Fruit fly (Drosophila melanogaster): ENCODE measurements around the gene Nup133.

Nup133 gene

DNA sequence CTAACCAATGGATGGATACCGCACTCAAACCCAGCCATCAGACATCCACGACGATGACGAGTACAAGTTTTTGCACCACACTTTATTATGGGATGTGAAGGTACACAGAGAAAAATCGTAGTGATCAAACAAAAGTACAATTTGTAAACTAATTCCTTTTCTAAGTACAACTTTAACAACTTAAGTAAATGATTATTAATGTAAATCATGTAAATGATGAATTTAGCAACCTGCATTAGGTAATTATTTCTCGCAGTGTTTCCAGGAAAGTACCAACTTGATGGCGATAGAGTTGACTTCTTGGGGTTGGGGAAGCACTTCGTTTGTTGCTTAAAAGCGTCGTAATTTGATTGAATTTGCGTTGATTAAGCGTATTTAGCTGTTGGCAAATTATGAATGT is 27.3 kb upstream of the Nup133 start (continued):
- TF ChIP-seq CG7786 (GFP tag; optimal IDR thresholded peaks at IDR 0.05) (peak; percentile 60), scrt (GFP tag; optimal IDR thresholded peaks at IDR 0.05) (peak; percentile 51), luna (GFP tag; optimal IDR thresholded peaks at IDR 0.05) (no peak), lola (GFP tag; optimal IDR thresholded peaks at IDR 0.05) (no peak), odd (GFP tag; optimal IDR thresholded peaks at IDR 0.05) (peak; percentile 39), Bgb (GFP tag; IDR thresholded peaks at IDR 0.05; ENCODE audit: partially characterized antibody) (no peak), hb (GFP tag; IDR thresholded peaks at IDR 0.05; ENCODE audit: partially characterized antibody) (no peak), CG10543 (GFP tag; optimal IDR thresholded peaks at IDR 0.05) (peak; percentile 11), phol (tag; optimal IDR thresholded peaks at IDR 0.05) (peak; percentile 71), sug (tag; optimal IDR thresholded peaks at IDR 0.05) (no peak), bsh (GFP tag; optimal IDR thresholded peaks at IDR 0.05) (peak; percentile 34 to 81), eve (GFP tag; optimal IDR thresholded peaks at IDR 0.05) (peak in 1 of 2 experiments; percentile 77), CG10267 (tag; optimal IDR thresholded peaks at IDR 0.05) (peak; percentile 37), HmgZ (tag; optimal IDR thresholded peaks at IDR 0.05) (peak; percentile 42), tna (GFP tag; IDR thresholded peaks at IDR 0.05; ENCODE audit: partially characterized antibody) (no peak), yki (optimal IDR thresholded peaks at IDR 0.05) (no peak), slp2 (GFP tag; optimal IDR thresholded peaks at IDR 0.05) (peak; percentile 20), CG14667 (GFP tag; IDR thresholded peaks at IDR 0.05) (0 out of 2 replicates have a peak, but pooled peaks have one; percentile 13), cg (GFP tag; optimal IDR thresholded peaks at IDR 0.05) (no peak), ato (GFP tag; IDR thresholded peaks at IDR 0.05; ENCODE audit: partially characterized antibody) (no peak), CG1529 (GFP tag; optimal IDR thresholded peaks at IDR 0.05) (peak; percentile 42), Hmx (GFP tag; optimal IDR thresholded peaks at IDR 0.05) (no peak), CG34224 (GFP tag; IDR thresholded peaks at IDR 0.05; ENCODE audit: partially characterized antibody) (no peak), gce (GFP tag; IDR thresholded peaks at IDR 0.05) (no peak), CG8281 (tag; optimal IDR thresholded peaks at IDR 0.05) (no peak), crol (GFP tag; IDR thresholded peaks at IDR 0.05) (no peak), vvl (GFP tag; IDR thresholded peaks at IDR 0.05) (peak; percentile 43; the same call in 1 of the 2 replicates), CG10654 (GFP tag; optimal IDR thresholded peaks at IDR 0.05) (peak; percentile 15), Dbx (GFP tag; IDR thresholded peaks at IDR 0.05) (peak; percentile 61; the same call in 2 of the 3 replicates), CG7556 (GFP tag; optimal IDR thresholded peaks at IDR 0.05) (peak; percentile 67), CG15073 (GFP tag; optimal IDR thresholded peaks at IDR 0.05) (no peak), E2f2 (GFP tag; IDR thresholded peaks at IDR 0.05) (peak; percentile 49), pzg (GFP tag; optimal IDR thresholded peaks at IDR 0.05) (no peak), Myb (GFP tag; optimal IDR thresholded peaks at IDR 0.05) (peak; percentile 18), dati (GFP tag; IDR thresholded peaks at IDR 0.05) (no peak), Lim3 (GFP tag; IDR thresholded peaks at IDR 0.05) (0 out of 2 replicates have a peak, but pooled peaks have one; percentile 39), Mes4 (GFP tag; optimal IDR thresholded peaks at IDR 0.05) (peak; percentile 28), jumu (GFP tag; optimal IDR thresholded peaks at IDR 0.05) (peak; percentile 3), sens (GFP tag) (peak; percentile 83), Dek (tag; optimal IDR thresholded peaks at IDR 0.05) (peak; percentile 50), MESR4 (GFP tag; optimal IDR thresholded peaks at IDR 0.05) (no peak), Jarid2 (GFP tag; optimal IDR thresholded peaks at IDR 0.05) (no peak), CG7928 (GFP tag; optimal IDR thresholded peaks at IDR 0.05) (no peak), D19A (tag; optimal IDR thresholded peaks at IDR 0.05) (peak; percentile 50), HLHmδ (GFP tag; optimal IDR thresholded peaks at IDR 0.05) (no peak), mld (GFP tag; IDR thresholded peaks at IDR 0.05; ENCODE audit: partially characterized antibody) (no peak), CG10274 (GFP tag; optimal IDR thresholded peaks at IDR 0.05) (no peak), CG4282 (GFP tag; optimal IDR thresholded peaks at IDR 0.05) (no peak), so (GFP tag; IDR thresholded peaks at IDR 0.05) (peak; percentile 80), tup (GFP tag; optimal IDR thresholded peaks at IDR 0.05) (peak; percentile 47), jigr1 (GFP tag; IDR thresholded peaks at IDR 0.05) (no peak)
